Worm (Caenorhabditis elegans) whole organism, L4/young adult: Measurements from ENCODE around the gene cka-1.
A peak's percentile ranks its signal among the peaks of the same experiment; 100 is the strongest.
"Not testable (repeated sequence)": the region's sequence is repeated elsewhere in the genome, so short reads cannot be mapped to it uniquely, and the experiment has no call there.

Source experiments
- W03F9.2 ChIP-seq: fragments of 150-350 bp; optimal IDR thresholded peaks from 2 replicates; lab custom pipeline; 2014; ENCODE audit warnings: missing biosample characterization, missing genetic modification characterization
- dao-5 ChIP-seq: sonication (generic microtip); optimal IDR thresholded peaks from 2 replicates; lab custom pipeline; 2016; ENCODE audit warnings: missing genotype, missing genetic modification characterization, moderate library complexity, missing compliant biosample characterization
- him-1 ChIP-seq: sonication (generic microtip); optimal IDR thresholded peaks from 2 replicates; lab custom pipeline; 2016; ENCODE audit warnings: missing genotype, missing genetic modification reagents, missing genetic modification characterization, missing compliant biosample characterization

Gene cka-1

DNA sequence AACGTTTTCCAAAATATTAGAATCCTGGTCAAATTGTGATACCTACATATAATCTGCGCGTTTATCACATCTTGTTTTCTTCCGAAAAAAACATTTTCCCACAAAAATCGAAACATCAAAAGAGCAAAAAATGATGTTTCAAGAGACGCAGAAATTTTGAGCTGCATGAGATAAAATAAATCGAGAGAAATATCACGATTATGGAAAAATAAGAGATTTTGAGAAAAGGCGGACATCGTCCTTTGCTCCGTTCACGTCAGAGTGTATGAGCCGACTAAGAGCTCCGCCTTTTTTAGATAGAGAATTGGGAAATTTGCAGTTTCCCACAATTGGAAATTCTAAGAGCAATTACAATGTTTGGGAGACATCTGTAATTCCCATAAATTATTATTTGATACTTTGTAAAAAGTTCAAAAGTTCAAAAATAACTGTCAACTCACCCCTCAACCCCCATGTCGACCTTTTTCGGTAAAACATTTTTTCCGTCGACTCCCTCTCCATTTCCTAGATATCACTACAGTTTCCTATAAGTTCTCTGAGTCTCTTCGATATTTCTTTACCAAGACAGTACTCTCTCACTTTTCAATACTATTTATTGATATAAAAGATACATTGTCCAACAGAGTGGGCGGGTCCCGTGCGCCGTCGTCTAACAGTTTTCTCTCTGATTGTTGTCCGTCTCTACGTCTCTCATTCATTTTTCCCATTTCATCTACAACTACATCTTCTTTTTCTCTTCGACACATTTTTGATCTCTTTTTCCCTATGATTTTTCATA is 19.4 kb upstream of the cka-1 start:
- peak; percentile 41 for TF ChIP-seq W03F9.2 (tag; lab: Kevin White, UChicago)
- TF ChIP-seq dao-5 (tag; lab: Kevin White, UChicago) = no peak

DNA sequence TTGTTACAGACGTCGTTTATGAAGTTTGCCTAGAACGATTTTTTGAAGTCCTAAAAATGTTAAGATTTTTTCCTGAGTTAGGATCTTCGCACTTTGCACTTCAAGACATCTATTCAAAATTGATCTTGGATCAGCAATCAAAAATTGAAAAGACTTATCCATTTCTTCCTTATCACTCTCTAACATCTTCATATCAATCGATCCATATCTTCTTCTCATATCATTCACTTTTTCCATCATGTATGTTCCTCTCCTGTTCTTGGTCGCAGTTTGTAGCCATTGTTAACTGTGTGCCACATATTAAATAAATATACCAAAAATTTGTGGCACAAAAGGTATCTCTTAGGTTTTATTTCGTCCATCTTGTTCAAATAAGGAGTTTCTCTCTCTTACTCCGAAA is 18.3 kb upstream of the cka-1 start:
- TF ChIP-seq dao-5 (tag; lab: Kevin White, UChicago) (no peak), him-1 (tag; lab: Kevin White, UChicago) (no peak), W03F9.2 (tag; lab: Kevin White, UChicago) (no peak)

DNA sequence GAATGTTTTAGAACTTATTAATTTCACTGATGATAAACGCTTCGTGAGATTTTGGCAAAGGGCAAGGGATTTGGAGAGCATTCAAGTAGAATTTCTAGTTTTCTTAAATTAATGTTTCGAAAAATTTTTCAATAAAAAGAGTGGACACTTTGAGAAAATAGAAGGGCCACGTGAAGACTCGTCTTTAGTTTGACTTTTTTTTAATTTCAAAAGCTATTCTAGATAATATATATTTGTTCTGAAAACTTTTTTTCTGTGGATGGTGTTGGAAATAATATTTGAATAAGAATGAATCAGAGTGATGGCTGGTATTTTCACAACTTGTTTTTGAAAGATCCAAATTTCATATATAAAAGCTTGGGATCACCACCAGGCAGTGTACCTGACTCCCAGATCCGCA is 10.9 kb upstream of the cka-1 start, which contains the start of gene C28D4.8:
Gene C28D4.8, minus strand, starts transcription at position 101 of the 400 bp plus-strand sequence.
- TF ChIP-seq him-1 (tag; lab: Kevin White, UChicago) (no peak), W03F9.2 (tag; lab: Kevin White, UChicago) (no peak), dao-5 (tag; lab: Kevin White, UChicago) (no peak)

DNA sequence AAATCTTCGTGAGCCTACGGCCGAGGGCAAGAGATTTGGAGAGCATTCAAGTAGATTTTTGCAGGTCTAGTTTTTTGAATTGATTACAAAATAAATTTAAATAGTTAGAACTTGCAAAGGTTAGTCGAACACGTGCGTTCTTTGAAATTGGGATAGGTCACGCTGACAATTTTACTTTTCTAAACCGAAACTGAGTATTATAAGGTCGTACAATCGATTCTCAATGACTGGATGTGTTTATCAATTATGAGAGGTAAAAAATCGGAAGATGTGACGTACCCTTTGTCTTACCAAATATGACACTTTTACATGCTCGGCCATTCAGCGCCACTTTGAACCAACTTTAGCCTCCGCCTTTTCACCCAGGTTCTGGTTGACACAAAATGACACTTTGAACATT is 9.3 kb upstream of the cka-1 start, which contains the start of gene C28D4.5:
Gene C28D4.5, minus strand, starts transcription at position 101 of the 400 bp plus-strand sequence.
- TF ChIP-seq W03F9.2 (tag; lab: Kevin White, UChicago) (no peak), him-1 (tag; lab: Kevin White, UChicago) (no peak), dao-5 (tag; lab: Kevin White, UChicago) (no peak)

DNA sequence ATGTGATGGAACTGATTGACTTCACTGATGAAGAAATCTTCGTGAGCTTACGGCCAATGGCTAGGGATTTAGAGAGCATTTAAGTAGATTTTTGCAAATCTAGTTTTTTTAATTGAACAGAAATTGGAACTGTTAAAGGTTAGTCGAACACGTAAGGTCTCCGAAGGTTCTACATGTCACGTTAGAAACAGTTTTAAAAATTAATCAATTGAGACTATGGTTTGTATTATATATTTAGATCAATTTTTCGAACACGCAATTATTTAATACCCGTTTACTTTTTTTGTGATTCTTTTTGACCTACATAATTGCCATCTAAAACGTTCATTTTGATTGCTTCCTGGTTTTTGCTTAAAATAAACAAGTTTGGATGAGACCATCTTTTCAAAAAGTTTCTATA is 7.5 kb upstream of the cka-1 start, which contains the start of gene C28D4.4:
Gene C28D4.4, minus strand, starts transcription at position 101 of the 400 bp plus-strand sequence.
- TF ChIP-seq W03F9.2 (tag; lab: Kevin White, UChicago) = no peak
- no peak for TF ChIP-seq dao-5 (tag; lab: Kevin White, UChicago)
- TF ChIP-seq him-1 (tag; lab: Kevin White, UChicago) = no peak

DNA sequence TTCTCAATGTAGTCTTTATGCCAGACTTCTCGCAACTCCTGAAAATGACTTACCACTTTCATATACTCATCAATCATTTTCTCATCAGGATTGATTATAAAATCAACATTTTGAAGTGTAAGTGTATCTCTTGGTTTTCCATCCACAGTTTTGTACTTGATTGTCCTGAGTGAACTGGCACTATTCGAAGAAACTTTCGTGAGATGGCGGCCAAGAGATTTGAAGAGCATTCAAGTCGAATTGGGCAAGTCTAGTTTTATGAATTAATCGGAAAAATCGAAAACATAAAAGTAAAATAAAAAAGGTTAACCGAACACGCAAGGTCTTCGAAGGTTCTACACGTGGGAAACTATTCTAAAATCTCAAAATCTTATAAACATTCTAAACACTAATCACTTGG is 5.5 kb upstream of the cka-1 start, which contains the start of gene C28D4.7:
Gene C28D4.7, minus strand, starts transcription at position 265 of the 400 bp plus-strand sequence.
- no peak for TF ChIP-seq dao-5 (tag; lab: Kevin White, UChicago)
- no peak for TF ChIP-seq W03F9.2 (tag; lab: Kevin White, UChicago)
- TF ChIP-seq him-1 (tag; lab: Kevin White, UChicago) = no peak

DNA sequence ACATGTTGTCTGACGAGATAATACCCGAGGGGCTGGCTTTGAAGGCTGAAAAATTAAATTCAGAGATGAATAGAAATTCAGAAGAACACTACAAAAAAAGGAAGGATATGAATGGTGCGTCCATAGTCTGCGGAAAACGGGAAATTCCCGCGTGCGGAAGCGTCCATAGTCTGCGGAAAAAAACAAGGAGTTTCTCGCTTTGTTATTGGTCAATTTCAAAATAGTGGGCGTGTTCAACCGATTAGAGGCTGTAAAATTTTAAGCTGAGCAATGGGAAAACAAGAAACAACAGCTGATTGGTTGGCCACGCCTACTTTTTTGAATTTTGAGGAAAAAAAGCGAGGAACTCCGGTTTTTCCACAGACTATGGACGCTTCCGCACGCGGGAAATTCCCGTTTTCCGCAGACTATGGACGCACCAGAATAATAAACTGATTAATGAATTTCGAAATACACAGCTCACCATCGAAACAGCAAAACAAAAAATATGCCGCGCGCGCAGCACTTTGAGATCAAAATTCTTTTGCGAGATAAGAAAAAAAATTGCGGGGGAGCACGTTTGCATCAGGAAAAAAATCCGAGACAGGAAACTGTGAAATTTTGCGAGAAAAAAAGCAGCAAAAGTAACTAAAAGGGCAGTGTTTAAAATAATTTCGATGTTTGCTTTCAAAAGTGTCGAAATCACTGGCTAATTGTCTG is 3.6 kb upstream of the cka-1 start, which contains the start of gene gln-6:
Gene gln-6, minus strand, starts transcription at position 51 of the 699 bp plus-strand sequence.
- not testable (repeated sequence) for TF ChIP-seq him-1, dao-5, W03F9.2 (tag; lab: Kevin White, UChicago)

DNA sequence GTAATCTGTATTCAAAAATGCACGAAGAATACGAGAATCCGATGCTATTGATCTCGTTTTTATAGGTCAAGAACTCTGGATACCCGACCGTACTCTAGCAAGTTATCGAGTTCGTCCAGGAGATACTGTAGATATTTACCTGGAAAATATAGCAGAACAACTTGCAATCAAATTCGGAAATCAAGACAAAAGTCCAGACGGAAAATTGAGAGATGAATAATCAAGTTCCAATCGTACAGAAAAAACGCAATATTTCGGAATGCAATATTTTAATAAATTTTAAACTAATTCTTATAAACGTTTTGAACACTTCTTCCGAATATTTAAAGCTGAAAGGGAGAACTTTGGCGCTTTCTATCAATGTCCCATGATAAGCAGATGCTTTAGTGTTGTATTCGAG is 1.6 kb upstream of the cka-1 start:
- TF ChIP-seq W03F9.2 (tag; lab: Kevin White, UChicago) (no peak), him-1 (tag; lab: Kevin White, UChicago) (no peak), dao-5 (tag; lab: Kevin White, UChicago) (no peak)

DNA sequence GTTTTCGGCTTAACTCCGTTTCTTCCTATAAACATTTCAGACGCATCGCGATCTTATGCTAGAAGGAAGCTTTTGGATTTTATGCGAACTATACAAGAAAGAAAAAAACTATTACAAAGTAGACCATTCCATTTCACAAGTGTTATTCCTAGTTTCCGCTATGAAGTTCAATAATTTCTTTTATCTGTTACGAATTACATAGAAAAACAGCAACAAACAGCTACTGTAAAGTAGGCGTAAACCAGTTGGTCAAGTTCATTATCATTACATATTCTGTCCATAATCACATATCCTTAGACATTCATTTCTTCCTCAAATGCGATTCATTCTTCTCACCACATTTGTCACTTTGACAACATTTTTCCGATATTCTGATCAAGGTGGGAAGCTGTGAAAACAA is 773 bp upstream of the cka-1 start, which contains the start of gene C28D4.10:
Gene C28D4.10, plus strand, starts transcription at position 301 of the 400 bp plus-strand sequence.
- TF ChIP-seq dao-5 (tag; lab: Kevin White, UChicago) = no peak
- TF ChIP-seq him-1 (tag; lab: Kevin White, UChicago) = no peak
- no peak for TF ChIP-seq W03F9.2 (tag; lab: Kevin White, UChicago)

DNA sequence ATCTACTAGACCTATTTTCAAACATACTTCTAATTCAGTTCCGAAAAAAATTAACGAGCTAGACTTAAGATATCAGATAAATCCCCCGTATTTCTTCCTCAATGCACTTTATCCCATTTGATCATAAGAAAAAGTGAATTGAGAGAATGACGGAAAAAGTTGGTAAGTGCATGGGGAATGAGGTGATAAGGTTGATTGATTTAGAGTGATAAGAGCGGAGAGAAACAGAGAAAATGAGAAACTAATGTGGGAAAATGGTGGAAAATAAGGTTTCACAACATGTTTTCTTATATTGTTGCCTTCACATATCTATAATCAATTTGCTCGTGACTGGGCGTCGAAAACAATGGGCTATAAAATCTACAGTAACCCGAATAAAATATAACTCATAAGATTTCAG is 1.7 kb downstream of the cka-1 start:
- TF ChIP-seq him-1 (tag; lab: Kevin White, UChicago) (no peak), W03F9.2 (tag; lab: Kevin White, UChicago) (peak; percentile 21), dao-5 (tag; lab: Kevin White, UChicago) (no peak)

DNA sequence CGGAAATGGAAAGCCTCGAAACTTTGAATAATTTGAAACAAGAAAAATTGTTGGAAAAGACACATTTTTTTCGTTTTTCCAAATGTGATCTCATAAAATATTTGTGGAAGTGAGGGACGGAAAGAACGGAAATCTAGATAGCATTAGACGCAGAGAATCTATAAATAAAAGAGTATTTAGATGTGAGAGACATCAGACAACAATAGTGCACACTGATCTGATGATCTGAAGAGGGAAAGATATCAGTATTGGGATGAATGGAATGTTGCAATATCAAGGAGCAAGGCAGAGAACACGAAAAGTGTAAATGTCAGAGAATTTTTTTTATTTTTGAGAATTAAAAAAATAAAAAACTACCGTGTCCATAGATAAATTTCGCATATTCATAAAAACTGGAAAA is 2.6 kb downstream of the cka-1 start:
- TF ChIP-seq him-1 (tag; lab: Kevin White, UChicago) (no peak), dao-5 (tag; lab: Kevin White, UChicago) (no peak), W03F9.2 (tag; lab: Kevin White, UChicago) (no peak)

DNA sequence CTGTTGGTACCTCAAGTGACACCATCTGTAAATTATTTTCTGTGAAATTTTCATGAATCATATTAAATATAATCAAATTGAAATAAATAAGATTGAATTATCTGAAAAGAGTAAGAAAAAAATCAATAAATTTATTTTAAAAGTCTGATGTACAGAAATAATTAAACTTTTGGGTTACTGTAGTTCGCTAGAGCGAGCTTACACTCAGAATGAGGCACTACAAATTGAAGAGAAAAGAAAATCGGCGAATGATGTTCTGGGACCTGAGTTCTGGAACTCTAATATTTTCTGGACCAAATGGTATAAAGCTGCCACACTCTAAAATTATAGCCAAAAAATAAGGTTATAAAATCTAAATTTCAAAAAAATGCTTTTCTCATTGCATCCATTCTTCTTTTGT is 3.5 kb downstream of the cka-1 start:
- TF ChIP-seq dao-5 (tag; lab: Kevin White, UChicago) (no peak), him-1 (tag; lab: Kevin White, UChicago) (no peak), W03F9.2 (tag; lab: Kevin White, UChicago) (peak; percentile 5)

DNA sequence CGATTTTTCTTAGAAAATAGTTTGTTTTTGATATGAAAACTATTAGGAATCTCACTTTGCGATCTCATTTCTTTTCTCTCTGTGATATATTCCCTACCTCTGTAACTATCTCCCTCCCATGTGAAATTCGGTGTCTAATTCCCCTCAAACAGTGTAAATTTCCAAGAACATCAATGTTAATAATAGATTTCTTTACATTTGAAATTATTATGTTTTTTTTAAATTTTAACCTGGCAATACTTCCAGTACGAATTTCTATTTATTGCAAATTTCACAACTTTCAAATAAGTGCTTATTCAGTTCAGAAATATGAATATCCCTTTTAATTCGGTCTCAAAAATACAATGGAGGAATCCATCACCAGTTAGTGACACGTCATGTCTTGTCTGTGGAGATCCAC is 9.0 kb downstream of the cka-1 start, which contains the start of gene nhr-100:
Gene nhr-100, plus strand, starts transcription at position 301 of the 400 bp plus-strand sequence.
- TF ChIP-seq him-1 (tag; lab: Kevin White, UChicago) = no peak
- no peak for TF ChIP-seq dao-5 (tag; lab: Kevin White, UChicago)
- TF ChIP-seq W03F9.2 (tag; lab: Kevin White, UChicago) = no peak
